Fruit fly (Drosophila melanogaster) whole organism, embryonic: ENCODE results near the gene Ythdf.

Experiments
- Abd-B ChIP-seq: fragments of 200-800 bp; sonication (Bioruptor generic); optimal IDR thresholded peaks from 2 replicates; lab custom pipeline; 2018; ENCODE audit warnings: missing biosample characterization, mild to moderate bottlenecking, missing genetic modification characterization, moderate library complexity
- Adf1 ChIP-seq: fragments of 200-800 bp; sonication (Bioruptor generic); IDR thresholded peaks from 2 replicates; pipeline ENCODE4 v1.3.6; 2022; ENCODE audit warnings: missing biosample characterization, missing genetic modification characterization
- CG10321 ChIP-seq: fragments of 200-800 bp; sonication (Bioruptor generic); IDR thresholded peaks from 2 replicates; pipeline ENCODE4 v1.3.6; 2022; ENCODE audit warnings: missing biosample characterization, missing genetic modification characterization
- CG10565 ChIP-seq: fragments of 200-800 bp; sonication (Bioruptor generic); optimal IDR thresholded peaks from 3 replicates; lab custom pipeline; 2016; ENCODE audit warnings: missing biosample characterization, mild to moderate bottlenecking, missing genetic modification characterization
- CG11398 ChIP-seq: fragments of 200-800 bp; sonication (Bioruptor generic); optimal IDR thresholded peaks from 2 replicates; lab custom pipeline; 2016; ENCODE audit warnings: missing biosample characterization, missing genetic modification characterization
- CG12104 ChIP-seq: fragments of 200-800 bp; sonication (Bioruptor generic); optimal IDR thresholded peaks from 3 replicates; lab custom pipeline; 2016; ENCODE audit warnings: missing biosample characterization, missing genetic modification characterization
- CG12219 ChIP-seq: fragments of 200-800 bp; sonication (Bioruptor generic); optimal IDR thresholded peaks from 3 replicates; lab custom pipeline; 2018; ENCODE audit warnings: missing biosample characterization, mild to moderate bottlenecking, missing genetic modification characterization
- CG12236 ChIP-seq: fragments of 200-800 bp; sonication (Bioruptor generic); optimal IDR thresholded peaks from 2 replicates; lab custom pipeline; 2016; ENCODE audit warnings: missing biosample characterization, missing genetic modification characterization
- CG13424 ChIP-seq: fragments of 200-800 bp; sonication (Bioruptor generic); optimal IDR thresholded peaks from 2 replicates; lab custom pipeline; 2019; ENCODE audit warnings: missing biosample characterization, mild to moderate bottlenecking, missing genetic modification characterization, moderate library complexity
- CG1647 ChIP-seq: fragments of 200-800 bp; sonication (Bioruptor generic); optimal IDR thresholded peaks from 3 replicates; lab custom pipeline; 2016; ENCODE audit warnings: missing biosample characterization, missing genetic modification characterization
- CG17802 ChIP-seq: fragments of 200-800 bp; sonication (Bioruptor generic); optimal IDR thresholded peaks from 2 replicates; lab custom pipeline; 2018; ENCODE audit warnings: missing biosample characterization, mild to moderate bottlenecking, missing genetic modification characterization, moderate library complexity
- CG1792 ChIP-seq: fragments of 200-800 bp; sonication (Bioruptor generic); optimal IDR thresholded peaks from 2 replicates; lab custom pipeline; 2016; ENCODE audit warnings: missing biosample characterization, missing genetic modification characterization
- CG18262 ChIP-seq: fragments of 200-800 bp; optimal IDR thresholded peaks from 3 replicates; lab custom pipeline; 2019; ENCODE audit warnings: missing biosample characterization, mild to moderate bottlenecking, missing genetic modification characterization, moderate library complexity
- CG2678 ChIP-seq: fragments of 200-800 bp; sonication (Bioruptor generic); optimal IDR thresholded peaks from 3 replicates; lab custom pipeline; 2019; ENCODE audit warnings: missing biosample characterization, mild to moderate bottlenecking, missing genetic modification characterization, moderate library complexity
- CG2889 ChIP-seq: fragments of 200-800 bp; sonication (Bioruptor generic); IDR thresholded peaks from 3 replicates; pipeline ENCODE4 v1.3.6; 2022; ENCODE audit warnings: missing biosample characterization, missing genetic modification characterization
- CG30403 ChIP-seq: fragments of 200-800 bp; sonication (Bioruptor generic); optimal IDR thresholded peaks from 3 replicates; lab custom pipeline; 2016; ENCODE audit warnings: missing biosample characterization, missing genetic modification characterization
- CG30431 ChIP-seq: fragments of 200-800 bp; sonication (Bioruptor generic); optimal IDR thresholded peaks from 2 replicates; lab custom pipeline; 2017; ENCODE audit warnings: missing biosample characterization, missing genetic modification characterization
- CG31441 ChIP-seq: fragments of 200-800 bp; sonication (Bioruptor generic); IDR thresholded peaks from 2 replicates; pipeline ENCODE4 v1.3.6; 2022; ENCODE audit warnings: missing biosample characterization, missing genetic modification characterization
- CG32767 ChIP-seq: fragments of 200-800 bp; sonication (Bioruptor generic); IDR thresholded peaks from 2 replicates; pipeline ENCODE4 v1.3.6; 2022; ENCODE audit warnings: missing biosample characterization, missing genetic modification characterization
- CG6654 ChIP-seq: fragments of 200-800 bp; sonication (Bioruptor generic); optimal IDR thresholded peaks from 2 replicates; lab custom pipeline; 2017; ENCODE audit warnings: missing biosample characterization, mild to moderate bottlenecking, missing genetic modification characterization
- CG6854 ChIP-seq: fragments of 200-800 bp; sonication (Bioruptor generic); optimal IDR thresholded peaks from 3 replicates; lab custom pipeline; 2017; ENCODE audit warnings: missing biosample characterization, mild to moderate bottlenecking, missing genetic modification characterization
- CG9437 ChIP-seq: fragments of 200-800 bp; sonication (Bioruptor generic); optimal IDR thresholded peaks from 2 replicates; lab custom pipeline; 2018; ENCODE audit warnings: missing biosample characterization, mild to moderate bottlenecking, missing genetic modification characterization
- Camta ChIP-seq: fragments of 200-800 bp; sonication (Bioruptor generic); optimal IDR thresholded peaks from 2 replicates; lab custom pipeline; 2016; ENCODE audit warnings: missing biosample characterization, missing genetic modification characterization
- Dip2 ChIP-seq: fragments of 200-800 bp; sonication (Bioruptor generic); IDR thresholded peaks from 2 replicates; pipeline ENCODE4 v1.3.6; 2022; ENCODE audit warnings: missing biosample characterization, missing genetic modification characterization
- Fer2 ChIP-seq: fragments of 200-800 bp; sonication (Bioruptor generic); optimal IDR thresholded peaks from 2 replicates; lab custom pipeline; 2018; ENCODE audit warnings: missing biosample characterization, mild to moderate bottlenecking, missing genetic modification characterization, moderate library complexity
- Kr ChIP-seq: fragments of 200-800 bp; sonication (Bioruptor generic); optimal IDR thresholded peaks from 2 replicates; lab custom pipeline; 2017; ENCODE audit warnings: missing biosample characterization, mild to moderate bottlenecking, missing genetic modification characterization
- Lhr ChIP-seq: fragments of 200-800 bp; sonication (Bioruptor generic); optimal IDR thresholded peaks from 3 replicates; lab custom pipeline; 2017; ENCODE audit warnings: mild to moderate bottlenecking, missing biosample characterization, missing genetic modification reagents, missing genetic modification characterization
- NC2β ChIP-seq: fragments of 200-800 bp; sonication (Bioruptor generic); optimal IDR thresholded peaks from 2 replicates; lab custom pipeline; 2016; ENCODE audit warnings: missing biosample characterization, missing genetic modification characterization
- NFAT ChIP-seq: fragments of 200-800 bp; sonication (Bioruptor generic); IDR thresholded peaks from 2 replicates; pipeline ENCODE4 v1.3.6; 2022; ENCODE audit warnings: missing biosample characterization, missing genetic modification characterization
- Neu2 ChIP-seq: fragments of 200-800 bp; sonication (Bioruptor generic); optimal IDR thresholded peaks from 3 replicates; lab custom pipeline; 2016; ENCODE audit warnings: missing biosample characterization, missing genetic modification characterization, borderline replicate concordance
- NfI ChIP-seq: fragments of 200-800 bp; sonication (Bioruptor generic); optimal IDR thresholded peaks from 3 replicates; lab custom pipeline; 2018; ENCODE audit warnings: missing biosample characterization, mild to moderate bottlenecking, missing genetic modification characterization, moderate library complexity
- Oli ChIP-seq: fragments of 200-800 bp; sonication (Bioruptor generic); optimal IDR thresholded peaks from 2 replicates; lab custom pipeline; 2018; ENCODE audit warnings: missing biosample characterization, mild to moderate bottlenecking, missing genetic modification characterization, moderate library complexity
- ase ChIP-seq: fragments of 200-800 bp; sonication (Bioruptor generic); IDR thresholded peaks from 3 replicates; pipeline ENCODE4 v1.3.6; 2022; ENCODE audit warnings: missing biosample characterization, missing genetic modification characterization
- az2 ChIP-seq: fragments of 200-800 bp; sonication (Bioruptor generic); optimal IDR thresholded peaks from 3 replicates; lab custom pipeline; 2016; ENCODE audit warnings: missing biosample characterization, missing genetic modification characterization
- bigmax ChIP-seq: fragments of 200-800 bp; sonication (Bioruptor generic); optimal IDR thresholded peaks from 2 replicates; lab custom pipeline; 2018; ENCODE audit warnings: missing biosample characterization, mild to moderate bottlenecking, missing genetic modification characterization
- croc ChIP-seq: fragments of 200-800 bp; sonication (Bioruptor generic); conservative IDR thresholded peaks from 3 replicates; pipeline ENCODE4 v1.3.6; 2022; ENCODE audit warnings: missing biosample characterization, missing genetic modification characterization
- dan ChIP-seq: fragments of 200-800 bp; sonication (Bioruptor generic); IDR thresholded peaks from 2 replicates; pipeline ENCODE4 v1.3.6; 2022; ENCODE audit warnings: missing biosample characterization, missing genetic modification characterization
- ewg ChIP-seq: fragments of 200-800 bp; sonication (Bioruptor generic); optimal IDR thresholded peaks from 3 replicates; lab custom pipeline; 2017; ENCODE audit warnings: mild to moderate bottlenecking, missing biosample characterization, missing genetic modification reagents, missing genetic modification characterization
- grn ChIP-seq: fragments of 200-800 bp; sonication (Bioruptor generic); optimal IDR thresholded peaks from 3 replicates; lab custom pipeline; 2017; ENCODE audit warnings: missing biosample characterization, missing genetic modification characterization
- ham ChIP-seq: fragments of 200-800 bp; sonication (Bioruptor generic); IDR thresholded peaks from 2 replicates; pipeline ENCODE4 v1.3.6; 2022; ENCODE audit warnings: missing biosample characterization, missing genetic modification characterization
- klu ChIP-seq: fragments of 200-800 bp; sonication (Bioruptor generic); IDR thresholded peaks from 2 replicates; pipeline ENCODE4 v1.3.6; 2022; ENCODE audit warnings: missing biosample characterization, missing genetic modification characterization
- nerfin-2 ChIP-seq: fragments of 200-800 bp; sonication (Bioruptor generic); IDR thresholded peaks from 2 replicates; pipeline ENCODE4 v1.3.6; 2022; ENCODE audit warnings: missing biosample characterization, missing genetic modification characterization; ENCODE audit not compliant: partially characterized antibody
- odd ChIP-seq: fragments of 200-800 bp; sonication (Bioruptor generic); optimal IDR thresholded peaks from 2 replicates; lab custom pipeline; 2017; ENCODE audit warnings: missing biosample characterization, mild to moderate bottlenecking, missing genetic modification characterization
- p53 ChIP-seq: fragments of 200-800 bp; sonication (Bioruptor generic); optimal IDR thresholded peaks from 2 replicates; lab custom pipeline; 2016; ENCODE audit warnings: missing biosample characterization, missing genetic modification characterization
- seq ChIP-seq: fragments of 200-800 bp; sonication (Bioruptor generic); IDR thresholded peaks from 2 replicates; pipeline ENCODE4 v1.3.6; 2022; ENCODE audit warnings: missing biosample characterization, missing genetic modification characterization
- slou ChIP-seq: fragments of 200-800 bp; sonication (Bioruptor generic); optimal IDR thresholded peaks from 3 replicates; lab custom pipeline; 2016; ENCODE audit warnings: missing biosample characterization, missing genetic modification characterization
- stwl ChIP-seq: fragments of 200-800 bp; sonication (Bioruptor generic); optimal IDR thresholded peaks from 3 replicates; lab custom pipeline; 2018; ENCODE audit warnings: missing biosample characterization, mild to moderate bottlenecking, missing genetic modification characterization, moderate library complexity
- tio ChIP-seq: fragments of 200-800 bp; sonication (Bioruptor generic); optimal IDR thresholded peaks from 2 replicates; lab custom pipeline; 2017; ENCODE audit warnings: missing biosample characterization, missing genetic modification characterization, inconsistent platforms
- unc-4 ChIP-seq: fragments of 200-800 bp; sonication (Bioruptor generic); IDR thresholded peaks from 2 replicates; pipeline ENCODE4 v1.3.6; 2022; ENCODE audit warnings: missing biosample characterization, missing genetic modification characterization; ENCODE audit not compliant: partially characterized antibody
- unpg ChIP-seq: fragments of 200-800 bp; sonication (Bioruptor generic); optimal IDR thresholded peaks from 3 replicates; lab custom pipeline; 2018; ENCODE audit warnings: missing biosample characterization, mild to moderate bottlenecking, missing genetic modification characterization, moderate library complexity
- wor ChIP-seq: fragments of 200-800 bp; sonication (Bioruptor generic); IDR thresholded peaks from 2 replicates; pipeline ENCODE4 v1.3.6; 2022; ENCODE audit warnings: missing biosample characterization, missing genetic modification characterization
- zen2 ChIP-seq: fragments of 200-800 bp; sonication (Bioruptor generic); IDR thresholded peaks from 3 replicates; pipeline ENCODE4 v1.3.6; 2022; ENCODE audit warnings: missing biosample characterization, missing genetic modification characterization; ENCODE audit not compliant: partially characterized antibody

Ythdf gene

DNA sequence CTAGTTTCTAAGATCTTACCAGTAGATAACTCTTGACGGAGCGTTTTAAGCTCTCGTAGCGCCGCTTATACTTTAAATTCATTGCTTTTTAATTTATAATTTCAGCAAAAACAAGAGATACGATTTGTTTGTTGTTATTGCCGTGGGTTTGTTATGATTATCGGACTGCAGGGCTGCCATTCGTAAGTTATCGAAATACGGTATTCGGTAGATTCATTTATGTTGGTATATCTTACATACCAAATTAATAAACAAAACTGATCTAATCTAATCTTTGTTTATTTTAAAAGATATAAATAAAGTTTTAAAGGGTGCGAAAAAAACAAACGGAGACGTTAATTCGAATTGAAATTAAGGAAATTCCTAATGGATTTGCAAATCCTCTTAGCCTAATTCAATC is 17.0 kb upstream of the Ythdf start, which contains the start of the genes CG31111 and stac (continued):
- TF ChIP-seq CG10565 (GFP tag; lab: Kevin White, UChicago) (no peak), Neu2 (no peak), ase (GFP tag; lab: Robert Waterston, UW) (no peak), Lhr (no peak), tio (GFP tag; lab: Kevin White, UChicago) (no peak), Dip2 (GFP tag; lab: Robert Waterston, UW) (no peak), CG2889 (GFP tag; lab: Robert Waterston, UW) (no peak), NFAT (no peak), CG10321 (GFP tag; lab: Robert Waterston, UW) (no peak), dan (GFP tag; lab: Robert Waterston, UW) (no peak), CG18262 (tag; lab: Kevin White, UChicago) (no peak), grn (peak; percentile 90), CG30431 (GFP tag; lab: Kevin White, UChicago) (no peak), CG11398 (no peak), CG9437 (GFP tag; lab: Kevin White, UChicago) (no peak), Fer2 (tag; lab: Kevin White, UChicago) (no peak), Adf1 (GFP tag; lab: Robert Waterston, UW) (no peak), seq (GFP tag; lab: Robert Waterston, UW) (no peak), CG1647 (no peak), CG31441 (GFP tag; lab: Robert Waterston, UW) (no peak; the same call in 1 of the 2 replicates), CG6854 (GFP tag; lab: Kevin White, UChicago) (no peak), CG30403 (GFP tag; lab: Kevin White, UChicago) (no peak), stwl (tag; lab: Kevin White, UChicago) (peak; percentile 62), Oli (tag; lab: Kevin White, UChicago) (no peak), CG12219 (no peak), CG2678 (tag; lab: Kevin White, UChicago) (no peak), Abd-B (GFP tag; lab: Kevin White, UChicago) (no peak), CG1792 (GFP tag; lab: Kevin White, UChicago) (no peak), NfI (GFP tag; lab: Kevin White, UChicago) (no peak), unpg (no peak), ham (GFP tag; lab: Robert Waterston, UW) (no peak), bigmax (no peak), NC2β (GFP tag; lab: Kevin White, UChicago) (no peak), nerfin-2 (GFP tag; lab: Robert Waterston, UW) (no peak), CG17802 (tag; lab: Kevin White, UChicago) (no peak), p53 (GFP tag; lab: Kevin White, UChicago) (no peak), CG6654 (GFP tag; lab: Kevin White, UChicago) (no peak), zen2 (GFP tag; lab: Robert Waterston, UW) (no peak), Kr (GFP tag; lab: Kevin White, UChicago) (no peak), klu (GFP tag; lab: Robert Waterston, UW) (no peak), croc (no peak), slou (GFP tag; lab: Kevin White, UChicago) (no peak), CG13424 (tag; lab: Kevin White, UChicago) (no peak), CG12236 (GFP tag; lab: Kevin White, UChicago) (no peak), az2 (GFP tag; lab: Kevin White, UChicago) (no peak), CG12104 (GFP tag; lab: Kevin White, UChicago) (no peak), unc-4 (GFP tag; lab: Robert Waterston, UW) (0 out of 2 replicates have a peak, but pooled peaks have one; percentile 22), odd (GFP tag; lab: Kevin White, UChicago) (peak; percentile 18), Camta (no peak), wor (GFP tag; lab: Robert Waterston, UW) (no peak), ewg (GFP tag; lab: Kevin White, UChicago) (no peak), CG32767 (no peak)
